Worm (Caenorhabditis elegans): Measurements from ENCODE around the gene sap-49.

DNA sequence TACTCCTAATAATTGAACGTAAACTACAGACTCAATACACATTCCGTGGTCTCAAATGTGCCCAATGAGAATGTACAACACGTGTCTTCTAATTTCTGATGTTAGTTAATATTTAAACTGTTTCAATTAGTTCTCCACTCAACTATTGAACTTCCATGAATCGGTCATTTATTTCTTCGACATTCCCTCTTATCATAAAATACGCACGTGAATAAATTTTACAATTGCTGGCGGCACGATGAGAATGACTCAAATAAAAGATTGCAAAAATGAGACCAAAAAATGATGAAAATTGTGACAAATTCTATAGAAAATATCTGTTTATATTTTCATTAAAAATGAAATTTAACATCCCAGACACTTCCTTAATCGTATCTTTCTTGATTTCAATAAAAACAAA lies 30.8 kb downstream of the sap-49 start:
- TF ChIP-seq ceh-82 (tag; optimal IDR thresholded peaks at IDR 0.05): no peak
- no peak for TF ChIP-seq mdl-1 (tag; optimal IDR thresholded peaks at IDR 0.05)
- no peak for TF ChIP-seq nhr-25 (tag; optimal IDR thresholded peaks at IDR 0.05)
- no peak for TF ChIP-seq nhr-77 (tag; optimal IDR thresholded peaks at IDR 0.05)
- no peak for TF ChIP-seq unc-62 (GFP tag; optimal IDR thresholded peaks at IDR 0.05)
- TF ChIP-seq nfya-1 (tag; optimal IDR thresholded peaks at IDR 0.05; ENCODE audit: insufficient read depth): no peak
- no peak for TF ChIP-seq aly-2 (tag; optimal IDR thresholded peaks at IDR 0.05)
- TF ChIP-seq nhr-76 (tag; optimal IDR thresholded peaks at IDR 0.05): no peak
- no peak for TF ChIP-seq ama-1 (optimal IDR thresholded peaks at IDR 0.05)
- TF ChIP-seq elt-2 (tag; optimal IDR thresholded peaks at IDR 0.05): peak; percentile 27
- TF ChIP-seq ztf-11 (tag; optimal IDR thresholded peaks at IDR 0.05): no peak
- no peak for TF ChIP-seq nhr-12 (tag; optimal IDR thresholded peaks at IDR 0.05)
- TF ChIP-seq elt-3 (tag; optimal IDR thresholded peaks at IDR 0.05): no peak
- peak; percentile 70 for TF ChIP-seq pqm-1 (tag; optimal IDR thresholded peaks at IDR 0.05)

All from whole organism, L3 larva.